Worm (Caenorhabditis elegans) whole organism, young adult: ENCODE measurements around the gene flp-27.

Source experiments
- D2030.7 ChIP-seq: fragments of 200-800 bp; sonication (Bioruptor generic); IDR thresholded peaks from 2 replicates; pipeline ENCODE4 v1.3.6; 2022; ENCODE audit warnings: missing genetic modification reagents, missing genetic modification characterization, missing compliant biosample characterization
- F22D6.2 ChIP-seq: sonication (generic microtip); optimal IDR thresholded peaks from 2 replicates; lab custom pipeline; 2016; ENCODE audit warnings: mild to moderate bottlenecking, missing genetic modification characterization, missing compliant biosample characterization
- K12H6.12 ChIP-seq: fragments of 200-800 bp; sonication (Bioruptor generic); optimal IDR thresholded peaks from 2 replicates; lab custom pipeline; 2018; ENCODE audit warnings: mild to moderate bottlenecking, missing genetic modification characterization, missing compliant biosample characterization
- T26A5.8 ChIP-seq: sonication (generic microtip); optimal IDR thresholded peaks from 2 replicates; lab custom pipeline; 2016; ENCODE audit warnings: missing genetic modification characterization, missing compliant biosample characterization
- Y53G8AR.9 ChIP-seq: fragments of 200-800 bp; sonication (Bioruptor generic); conservative IDR thresholded peaks from 2 replicates; pipeline ENCODE4 v1.3.6; 2022; ENCODE audit warnings: missing genetic modification reagents, missing genetic modification characterization, missing compliant biosample characterization
- Y56A3A.18 ChIP-seq: fragments of 200-800 bp; sonication (Bioruptor generic); IDR thresholded peaks from 2 replicates; pipeline ENCODE4 v1.3.6; 2022; ENCODE audit warnings: missing genetic modification reagents, missing genetic modification characterization, missing compliant biosample characterization
- Y67H2A.10 ChIP-seq: fragments of 200-800 bp; sonication (Bioruptor generic); conservative IDR thresholded peaks from 2 replicates; pipeline ENCODE4 v1.3.6; 2022; ENCODE audit warnings: missing genetic modification reagents, missing genetic modification characterization, missing compliant biosample characterization
- Y79H2A.3 ChIP-seq: fragments of 200-800 bp; sonication (Bioruptor generic); conservative IDR thresholded peaks from 2 replicates; pipeline ENCODE4 v1.3.6; 2022; ENCODE audit warnings: missing genetic modification reagents, missing genetic modification characterization, missing compliant biosample characterization
- ZK185.1 ChIP-seq: sonication (generic microtip); optimal IDR thresholded peaks from 2 replicates; lab custom pipeline; 2016; ENCODE audit warnings: mild to moderate bottlenecking, missing genetic modification characterization, missing compliant biosample characterization; ENCODE audit not compliant: poor library complexity, severe bottlenecking
- akir-1 ChIP-seq: fragments of 200-800 bp; sonication (Bioruptor generic); optimal IDR thresholded peaks from 2 replicates; lab custom pipeline; 2018; ENCODE audit warnings: mild to moderate bottlenecking, missing genetic modification characterization, moderate library complexity, missing compliant biosample characterization
- atf-7 ChIP-seq: sonication (generic microtip); optimal IDR thresholded peaks from 2 replicates; lab custom pipeline; 2017; ENCODE audit warnings: mild to moderate bottlenecking, missing genetic modification characterization, missing compliant biosample characterization
- attf-5 ChIP-seq: fragments of 200-800 bp; sonication (Bioruptor generic); optimal IDR thresholded peaks from 2 replicates; lab custom pipeline; 2018; ENCODE audit warnings: mild to moderate bottlenecking, missing genetic modification characterization, missing compliant biosample characterization
- ccch-3 ChIP-seq: fragments of 200-800 bp; sonication (Bioruptor generic); optimal IDR thresholded peaks from 2 replicates; lab custom pipeline; 2018; ENCODE audit warnings: mild to moderate bottlenecking, missing genetic modification characterization, missing compliant biosample characterization
- cebp-2 ChIP-seq: fragments of 200-800 bp; sonication (Bioruptor generic); IDR thresholded peaks from 2 replicates; pipeline ENCODE4 v1.3.6; 2022; ENCODE audit warnings: missing genetic modification characterization, missing compliant biosample characterization
- ceh-27 ChIP-seq: fragments of 200-800 bp; sonication (Bioruptor generic); optimal IDR thresholded peaks from 2 replicates; lab custom pipeline; 2018; ENCODE audit warnings: mild to moderate bottlenecking, missing genetic modification characterization, moderate library complexity, missing compliant biosample characterization
- die-1 ChIP-seq: sonication (generic microtip); optimal IDR thresholded peaks from 2 replicates; lab custom pipeline; 2016; ENCODE audit warnings: missing genotype, mild to moderate bottlenecking, missing genetic modification characterization, missing compliant biosample characterization
- efl-1 ChIP-seq: fragments of 150-350 bp; optimal IDR thresholded peaks from 2 replicates; lab custom pipeline; 2014; ENCODE audit warnings: missing biosample characterization, missing genetic modification reagents, missing genetic modification characterization
- egl-44 ChIP-seq: fragments of 200-800 bp; sonication (Bioruptor generic); IDR thresholded peaks from 2 replicates; pipeline ENCODE4 v1.3.6; 2022; ENCODE audit warnings: missing genetic modification reagents, missing genetic modification characterization, missing compliant biosample characterization
- fkh-3 ChIP-seq: sonication (generic microtip); optimal IDR thresholded peaks from 2 replicates; lab custom pipeline; 2016; ENCODE audit warnings: mild to moderate bottlenecking, missing genetic modification characterization, missing compliant biosample characterization
- gei-17 ChIP-seq: fragments of 200-800 bp; sonication (Bioruptor generic); optimal IDR thresholded peaks from 2 replicates; lab custom pipeline; 2018; ENCODE audit warnings: mild to moderate bottlenecking, missing genetic modification characterization, missing compliant biosample characterization
- hlh-12 ChIP-seq: sonication (generic microtip); optimal IDR thresholded peaks from 2 replicates; lab custom pipeline; 2016; ENCODE audit warnings: missing genetic modification characterization, missing compliant biosample characterization
- hmg-1.2 ChIP-seq: fragments of 200-800 bp; sonication (Bioruptor generic); IDR thresholded peaks from 2 replicates; pipeline ENCODE4 v1.3.6; 2022; ENCODE audit warnings: missing genetic modification reagents, missing genetic modification characterization, missing compliant biosample characterization
- hrde-1 ChIP-seq: sonication (generic microtip); optimal IDR thresholded peaks from 2 replicates; lab custom pipeline; 2016; ENCODE audit warnings: missing genetic modification characterization, mild to moderate bottlenecking, missing compliant biosample characterization, moderate library complexity, missing genotype, missing genetic modification reagents, borderline replicate concordance
- lin-35 ChIP-seq, 3 experiments: fragments of 150-350 bp in 2 of 3; sonication (generic microtip) in 1 of 3; optimal IDR thresholded peaks; 2 replicates each; lab custom pipeline; 2014 to 2018; ENCODE audit warnings: missing biosample characterization in 3 of 3, missing genetic modification characterization in 3 of 3, missing genetic modification reagents in 3 of 3
- lsy-27 ChIP-seq: sonication (generic microtip); optimal IDR thresholded peaks from 2 replicates; lab custom pipeline; 2017; ENCODE audit warnings: missing genetic modification characterization, mild to moderate bottlenecking, missing compliant biosample characterization, antibody characterized with exemption, missing genotype, borderline replicate concordance; ENCODE audit not compliant: insufficient read depth
- mel-28 ChIP-seq: sonication (generic microtip); optimal IDR thresholded peaks from 2 replicates; lab custom pipeline; 2016; ENCODE audit warnings: borderline replicate concordance, mild to moderate bottlenecking, missing genetic modification characterization, missing compliant biosample characterization
- mes-4 ChIP-seq: sonication (generic microtip); optimal IDR thresholded peaks from 2 replicates; lab custom pipeline; 2016; ENCODE audit warnings: missing genotype, missing genetic modification characterization, missing compliant biosample characterization
- nfya-2 ChIP-seq: fragments of 200-800 bp; sonication (Bioruptor generic); IDR thresholded peaks from 2 replicates; pipeline ENCODE4 v1.3.6; 2022; ENCODE audit warnings: missing genetic modification reagents, missing genetic modification characterization, missing compliant biosample characterization
- nhr-120 ChIP-seq: fragments of 200-800 bp; sonication (Bioruptor generic); IDR thresholded peaks from 2 replicates; pipeline ENCODE4 v1.3.6; 2022; ENCODE audit warnings: missing genetic modification characterization, missing compliant biosample characterization
- somi-1 ChIP-seq: fragments of 200-800 bp; sonication (Bioruptor generic); optimal IDR thresholded peaks from 2 replicates; lab custom pipeline; 2018; ENCODE audit warnings: mild to moderate bottlenecking, missing genetic modification characterization, missing compliant biosample characterization
- unc-130 ChIP-seq: sonication (generic microtip); optimal IDR thresholded peaks from 2 replicates; lab custom pipeline; 2016; ENCODE audit warnings: missing genetic modification reagents, missing genetic modification characterization, missing compliant biosample characterization
- zim-3 ChIP-seq: sonication (generic microtip); optimal IDR thresholded peaks from 2 replicates; lab custom pipeline; 2017; ENCODE audit warnings: mild to moderate bottlenecking, missing genetic modification characterization, moderate library complexity, missing compliant biosample characterization

Gene flp-27

DNA sequence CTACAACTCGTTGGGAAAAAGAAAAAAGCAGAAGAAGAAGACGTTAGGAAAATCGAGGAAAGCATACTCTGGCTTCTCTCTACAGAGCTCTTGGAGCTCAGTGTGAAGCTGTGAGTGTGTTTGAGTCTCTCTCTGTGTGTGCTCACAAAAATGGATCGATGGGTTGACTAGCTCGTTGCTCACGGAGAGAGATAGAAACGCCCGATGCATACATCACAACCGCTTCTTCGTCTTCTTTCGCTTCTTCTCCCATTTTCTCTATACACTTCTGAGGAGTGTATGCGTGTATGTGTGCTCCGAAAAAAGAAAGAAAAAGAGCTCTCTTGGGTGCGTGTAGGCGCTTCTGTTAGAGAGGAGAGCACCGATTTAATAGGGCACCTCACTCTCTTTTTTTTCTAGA lies 44.3 kb downstream of the flp-27 start:
- TF ChIP-seq efl-1 (GFP tag; lab: Kevin White, UChicago) = no peak
- peak; percentile 46 for TF ChIP-seq ZK185.1 (tag; lab: Kevin White, UChicago)
- TF ChIP-seq hmg-1.2 = peak; percentile 28; the same call in 1 of the 2 replicates
- peak; percentile 34 for TF ChIP-seq ceh-27 (GFP tag; lab: Kevin White, UChicago)
- TF ChIP-seq hrde-1 = no peak
- peak in 1 of 3 experiments; percentile 36 for TF ChIP-seq lin-35 (GFP tag; optimal IDR thresholded peaks at IDR 0.05; lab: Kevin White, UChicago)
- TF ChIP-seq K12H6.12 = peak; percentile 60
- TF ChIP-seq Y67H2A.10 (GFP tag; lab: Robert Waterston, UW) = no peak

DNA sequence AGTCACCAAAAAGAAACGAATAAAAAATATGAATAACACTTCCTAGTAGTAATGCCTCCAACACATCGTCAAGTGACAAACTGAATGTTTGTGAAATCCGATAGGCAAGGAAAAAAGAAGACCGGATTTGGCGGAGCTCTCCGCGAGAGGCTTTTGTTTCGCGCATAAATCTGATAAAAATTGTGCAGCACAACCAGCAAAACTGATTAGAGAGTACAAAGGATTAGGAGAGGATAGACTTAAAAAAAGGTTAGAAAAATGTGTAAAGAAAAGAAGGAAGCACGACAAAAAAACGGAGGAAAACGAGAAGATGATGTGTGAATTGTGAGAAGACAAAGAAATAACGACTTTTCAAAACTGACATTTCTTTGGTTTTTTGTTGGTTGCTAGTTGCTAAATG lies 46.9 kb downstream of the flp-27 start, which contains the start of gene rab-3:
Gene rab-3 (minus strand): TSS at position 147 of the 400 bp plus-strand sequence.
- TF ChIP-seq Y56A3A.18 (GFP tag; lab: Robert Waterston, UW) (no peak), Y79H2A.3 (GFP tag; lab: Robert Waterston, UW) (no peak), nhr-120 (GFP tag; lab: Robert Waterston, UW) (no peak), unc-130 (GFP tag; lab: Kevin White, UChicago) (no peak), zim-3 (tag; lab: Kevin White, UChicago) (no peak), T26A5.8 (no peak), hlh-12 (tag; lab: Kevin White, UChicago) (no peak), cebp-2 (GFP tag; lab: Robert Waterston, UW) (no peak)

DNA sequence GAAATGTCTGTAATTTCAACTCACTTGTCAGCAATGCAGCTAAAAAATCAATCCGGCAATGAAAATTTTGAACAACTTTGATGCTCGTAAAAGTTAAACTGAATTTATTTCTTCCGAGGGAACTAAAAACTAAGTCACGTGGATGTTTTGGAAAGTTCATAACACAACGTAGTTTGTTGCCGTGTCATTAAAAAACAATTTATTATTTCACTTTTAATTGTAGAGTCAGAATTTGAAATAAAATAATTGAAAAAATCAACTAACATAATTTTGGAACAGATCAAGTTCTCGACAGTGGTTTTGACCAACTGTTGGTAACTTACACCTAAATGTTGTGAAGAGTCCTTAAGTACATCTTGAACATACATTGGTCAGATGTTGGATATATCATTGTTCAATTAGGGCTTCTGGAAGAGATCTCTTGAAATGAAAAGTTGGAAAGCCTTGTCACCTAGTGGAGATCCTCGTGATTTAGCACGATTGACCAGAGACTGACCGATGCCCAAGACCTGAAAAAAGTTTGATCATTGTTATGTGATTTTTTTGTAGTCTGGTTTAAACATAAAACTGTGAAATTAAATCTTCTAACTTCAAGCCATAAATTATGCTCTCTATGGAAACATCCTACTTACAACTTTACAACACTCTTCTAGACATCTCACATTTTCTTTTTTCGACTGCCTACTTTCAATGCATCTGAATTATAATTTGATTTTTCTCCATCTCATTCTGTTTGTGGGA lies 49.7 kb downstream of the flp-27 start, which contains the start of the genes C18A3.7 and C18A3.11:
Gene C18A3.7 (minus strand): TSS at position 101 of the 741 bp plus-strand sequence.
Gene C18A3.11 (plus strand): TSS at position 691 of the 741 bp plus-strand sequence.
- TF ChIP-seq unc-130 (GFP tag; lab: Kevin White, UChicago) = no peak
- no peak for TF ChIP-seq atf-7 (tag; lab: Kevin White, UChicago)
- no peak for TF ChIP-seq fkh-3 (tag; lab: Kevin White, UChicago)
- no peak for TF ChIP-seq gei-17 (GFP tag; lab: Kevin White, UChicago)
- no peak for TF ChIP-seq egl-44
- TF ChIP-seq Y53G8AR.9 = no peak
- TF ChIP-seq somi-1 = no peak
- no peak for TF ChIP-seq Y56A3A.18 (GFP tag; lab: Robert Waterston, UW)
- TF ChIP-seq ccch-3 (GFP tag; lab: Kevin White, UChicago) = no peak
- TF ChIP-seq mel-28 = no peak
- TF ChIP-seq F22D6.2 (tag; lab: Kevin White, UChicago) = no peak
- TF ChIP-seq lsy-27 = no peak
- TF ChIP-seq nfya-2 (GFP tag; lab: Robert Waterston, UW) = no peak
- no peak for TF ChIP-seq D2030.7
- no peak for TF ChIP-seq cebp-2 (GFP tag; lab: Robert Waterston, UW)
- TF ChIP-seq hrde-1 = no peak
- TF ChIP-seq die-1 = no peak
- no peak for TF ChIP-seq akir-1
- no peak for TF ChIP-seq mes-4 (tag; lab: Kevin White, UChicago)
- no peak for TF ChIP-seq attf-5 (GFP tag; lab: Kevin White, UChicago)
